Worm (Caenorhabditis elegans) whole organism, L1 larva: Measurements from ENCODE around the gene T16A1.4.
"Not testable (repeated sequence)": the region's sequence is repeated elsewhere in the genome, so short reads cannot be mapped to it uniquely, and the experiment has no call there.

ENCODE experiments used
- aly-2 ChIP-seq: fragments of 150-350 bp; optimal IDR thresholded peaks from 2 replicates; lab custom pipeline; 2014; ENCODE audit warnings: missing biosample characterization, missing genetic modification characterization
- blmp-1 ChIP-seq: fragments of 150-350 bp; optimal IDR thresholded peaks from 2 replicates; lab custom pipeline; 2014; ENCODE audit warnings: missing biosample characterization, missing genetic modification characterization
- ceh-82 ChIP-seq, 3 experiments: fragments of 150-350 bp in 1 of 3; sonication (generic microtip) in 2 of 3; optimal IDR thresholded peaks; 2 replicates each; lab custom pipeline; 2014 to 2017; ENCODE audit warnings: missing biosample characterization in 3 of 3, missing genetic modification characterization in 3 of 3
- dpl-1 ChIP-seq, 3 experiments: fragments of 150-350 bp in 2 of 3; sonication (generic microtip) in 1 of 3; optimal IDR thresholded peaks; 2 replicates each; lab custom pipeline; 2014 to 2017; ENCODE audit warnings: missing biosample characterization in 3 of 3, missing genetic modification characterization in 3 of 3, missing genetic modification reagents in 3 of 3
- elt-2 ChIP-seq: sonication (generic microtip); optimal IDR thresholded peaks from 2 replicates; lab custom pipeline; 2016; ENCODE audit warnings: missing genetic modification characterization, mild to moderate bottlenecking, inconsistent platforms, missing compliant biosample characterization, missing genetic modification reagents
- lin-13 ChIP-seq: fragments of 150-350 bp; optimal IDR thresholded peaks from 2 replicates; lab custom pipeline; 2014; ENCODE audit warnings: missing biosample characterization, missing genetic modification reagents, missing genetic modification characterization
- lin-15B ChIP-seq: fragments of 150-350 bp; sonication (generic microtip); optimal IDR thresholded peaks from 3 replicates; lab custom pipeline; 2014; ENCODE audit warnings: missing biosample characterization, missing genetic modification characterization
- lin-39 ChIP-seq: fragments of 150-350 bp; optimal IDR thresholded peaks from 2 replicates; lab custom pipeline; 2014; ENCODE audit warnings: missing biosample characterization, missing genetic modification reagents, missing genetic modification characterization
- nhr-12 ChIP-seq: sonication (generic microtip); optimal IDR thresholded peaks from 2 replicates; lab custom pipeline; 2017; ENCODE audit warnings: missing biosample characterization, missing genetic modification characterization
- nhr-237 ChIP-seq: fragments of 150-350 bp; optimal IDR thresholded peaks from 2 replicates; lab custom pipeline; 2014; ENCODE audit warnings: missing biosample characterization, missing genetic modification characterization
- nhr-28 ChIP-seq: fragments of 150-350 bp; optimal IDR thresholded peaks from 2 replicates; lab custom pipeline; 2014; ENCODE audit warnings: missing biosample characterization, missing genetic modification characterization
- snpc-4 ChIP-seq: fragments of 150-350 bp; optimal IDR thresholded peaks from 2 replicates; lab custom pipeline; 2014; ENCODE audit warnings: missing biosample characterization, missing genetic modification characterization
- snu-23 ChIP-seq: sonication (generic microtip); optimal IDR thresholded peaks from 2 replicates; lab custom pipeline; 2016; ENCODE audit warnings: missing genetic modification characterization, missing compliant biosample characterization
- unc-62 ChIP-seq: fragments of 150-350 bp; optimal IDR thresholded peaks from 2 replicates; lab custom pipeline; 2014; ENCODE audit warnings: missing biosample characterization, missing genetic modification reagents, missing genetic modification characterization

DNA sequence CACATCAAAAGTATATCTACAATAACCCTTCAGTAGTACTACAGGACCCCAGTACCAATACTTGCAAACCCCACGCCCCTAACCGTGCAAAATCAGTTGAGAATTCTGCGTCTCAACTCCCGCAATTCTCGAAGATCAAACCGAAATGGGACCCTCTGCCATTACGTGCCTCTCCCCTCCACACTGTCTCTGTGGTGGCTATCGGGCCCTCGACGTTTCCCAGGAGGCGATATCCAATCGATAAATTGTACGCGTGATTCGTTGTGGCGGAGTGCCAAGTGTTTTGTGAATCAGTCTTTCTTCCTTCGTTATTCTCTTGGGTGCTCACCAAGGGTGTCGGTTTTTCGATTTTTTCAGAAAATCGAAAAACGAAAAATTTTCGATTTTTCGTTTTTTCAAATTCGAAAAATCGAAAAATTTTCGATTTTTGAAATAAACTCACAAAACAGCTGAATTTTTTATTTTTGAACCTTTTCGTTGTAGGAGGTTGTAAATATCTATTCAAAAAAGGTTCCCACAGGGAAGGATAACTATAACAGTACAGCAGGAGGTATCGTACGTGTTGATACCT, 13.8 kb upstream of the T16A1.4 start, which contains the start of gene F07E5.12:
- not testable (repeated sequence) for TF ChIP-seq ceh-82 (tag; optimal IDR thresholded peaks at IDR 0.05; lab: Kevin White, UChicago); dpl-1 (GFP tag; optimal IDR thresholded peaks at IDR 0.05; lab: Kevin White, UChicago); nhr-28; lin-15B; elt-2; lin-39; snu-23 (GFP tag; lab: Kevin White, UChicago); unc-62 (GFP tag; lab: Kevin White, UChicago); aly-2 (tag; lab: Kevin White, UChicago); snpc-4 (tag; lab: Kevin White, UChicago); lin-13 (GFP tag; lab: Kevin White, UChicago); nhr-12 (tag; lab: Kevin White, UChicago); nhr-237 (tag; lab: Kevin White, UChicago); blmp-1
